Fruit fly (Drosophila melanogaster) whole organism, embryonic: ENCODE data around the gene CG9582.
A peak's percentile ranks its signal among the peaks of the same experiment; 100 is the strongest.

Source experiments
- CG10366 ChIP-seq: fragments of 200-800 bp; sonication (Bioruptor generic); IDR thresholded peaks from 2 replicates; pipeline ENCODE4 v1.3.6; 2022; ENCODE audit warnings: missing biosample characterization, missing genetic modification characterization
- CG11456 ChIP-seq: fragments of 200-800 bp; sonication (Bioruptor generic); IDR thresholded peaks from 3 replicates; pipeline ENCODE4 v1.3.6; 2022; ENCODE audit warnings: missing biosample characterization, missing genetic modification characterization
- CG11696 ChIP-seq: fragments of 200-800 bp; sonication (Bioruptor generic); IDR thresholded peaks from 2 replicates; pipeline ENCODE4 v1.3.6; 2022; ENCODE audit warnings: missing biosample characterization, missing genetic modification characterization
- CG12236 ChIP-seq: fragments of 200-800 bp; sonication (Bioruptor generic); optimal IDR thresholded peaks from 2 replicates; lab custom pipeline; 2016; ENCODE audit warnings: missing biosample characterization, missing genetic modification characterization
- CG14667 ChIP-seq: fragments of 200-800 bp; sonication (Bioruptor generic); IDR thresholded peaks from 2 replicates; pipeline ENCODE4 v1.3.6; 2022; ENCODE audit warnings: missing biosample characterization, missing genetic modification characterization
- CG18011 ChIP-seq: fragments of 200-800 bp; sonication (Bioruptor generic); optimal IDR thresholded peaks from 2 replicates; lab custom pipeline; 2017; ENCODE audit warnings: missing biosample characterization, missing genetic modification characterization, mild to moderate bottlenecking, moderate library complexity, missing genotype
- CG18599 ChIP-seq: fragments of 200-800 bp; sonication (Bioruptor generic); optimal IDR thresholded peaks from 3 replicates; lab custom pipeline; 2017; ENCODE audit warnings: missing biosample characterization, missing genetic modification characterization, mild to moderate bottlenecking, moderate library complexity, missing genetic modification reagents
- CG31388 ChIP-seq: fragments of 200-800 bp; sonication (Bioruptor generic); optimal IDR thresholded peaks from 2 replicates; lab custom pipeline; 2016; ENCODE audit warnings: missing biosample characterization, missing genetic modification characterization
- CG42726 ChIP-seq: fragments of 200-800 bp; sonication (Bioruptor generic); IDR thresholded peaks from 2 replicates; pipeline ENCODE4 v1.3.6; 2022; ENCODE audit warnings: missing biosample characterization, missing genetic modification characterization; ENCODE audit not compliant: partially characterized antibody
- CG6765 ChIP-seq: fragments of 200-800 bp; sonication (Bioruptor generic); optimal IDR thresholded peaks from 3 replicates; lab custom pipeline; 2017; ENCODE audit warnings: missing biosample characterization, mild to moderate bottlenecking, missing genetic modification characterization
- CG6854 ChIP-seq: fragments of 200-800 bp; sonication (Bioruptor generic); optimal IDR thresholded peaks from 3 replicates; lab custom pipeline; 2017; ENCODE audit warnings: missing biosample characterization, mild to moderate bottlenecking, missing genetic modification characterization
- CG7839 ChIP-seq: fragments of 200-800 bp; sonication (Bioruptor generic); optimal IDR thresholded peaks from 3 replicates; lab custom pipeline; 2018; ENCODE audit warnings: missing biosample characterization, mild to moderate bottlenecking, missing genetic modification characterization, moderate library complexity
- CG8290 ChIP-seq, 3 experiments: fragments of 200-800 bp; sonication (Bioruptor generic); optimal IDR thresholded peaks; 2 replicates each; lab custom pipeline; 2016 to 2019; ENCODE audit warnings: missing biosample characterization in 3 of 3, missing genetic modification characterization in 3 of 3, mild to moderate bottlenecking in 2 of 3, moderate library complexity in 1 of 3
- E2f1 ChIP-seq: fragments of 200-800 bp; sonication (Bioruptor generic); IDR thresholded peaks from 2 replicates; pipeline ENCODE4 v1.3.6; 2022; ENCODE audit warnings: missing biosample characterization, missing genetic modification characterization
- Eip74EF ChIP-seq, 2 experiments: fragments of 200-800 bp in 1 of 2; fragments of >200 bp in 1 of 2; sonication (Bioruptor generic) in 1 of 2; optimal IDR thresholded peaks; 2 replicates each; lab custom pipeline; 2017 to 2019; ENCODE audit warnings: missing biosample characterization in 2 of 2, missing genetic modification characterization in 2 of 2, mild to moderate bottlenecking in 1 of 2, moderate library complexity in 1 of 2
- Gug ChIP-seq: fragments of 200-800 bp; sonication (Bioruptor generic); IDR thresholded peaks from 4 replicates; pipeline ENCODE4 v1.3.6; 2022; ENCODE audit warnings: missing biosample characterization, missing genetic modification characterization
- HLH4C ChIP-seq: fragments of 200-800 bp; sonication (Bioruptor generic); IDR thresholded peaks from 3 replicates; pipeline ENCODE4 v1.3.6; 2022; ENCODE audit warnings: missing biosample characterization, missing genetic modification characterization; ENCODE audit not compliant: partially characterized antibody
- Jarid2 ChIP-seq: fragments of 200-800 bp; sonication (Bioruptor generic); optimal IDR thresholded peaks from 3 replicates; lab custom pipeline; 2017; ENCODE audit warnings: mild to moderate bottlenecking, missing biosample characterization, missing genetic modification reagents, missing genetic modification characterization
- Pdp1 ChIP-seq, 2 experiments: fragments of 200-800 bp; sonication (Bioruptor generic); optimal IDR thresholded peaks; 3 replicates each; lab custom pipeline; 2016; ENCODE audit warnings: missing biosample characterization in 2 of 2, missing genetic modification characterization in 2 of 2, mild to moderate bottlenecking in 1 of 2, moderate library complexity in 1 of 2
- Poxn ChIP-seq: fragments of 200-800 bp; sonication (Bioruptor generic); IDR thresholded peaks from 2 replicates; pipeline ENCODE4 v1.3.6; 2022; ENCODE audit warnings: missing biosample characterization, missing genetic modification characterization
- Scr ChIP-seq: fragments of 200-800 bp; sonication (Bioruptor generic); IDR thresholded peaks from 2 replicates; pipeline ENCODE4 v1.3.6; 2022; ENCODE audit warnings: missing biosample characterization, missing genetic modification characterization; ENCODE audit not compliant: partially characterized antibody
- Sox102F ChIP-seq: fragments of 200-800 bp; sonication (Bioruptor generic); optimal IDR thresholded peaks from 2 replicates; lab custom pipeline; 2018; ENCODE audit warnings: missing biosample characterization, mild to moderate bottlenecking, missing genetic modification characterization, moderate library complexity
- Ssrp ChIP-seq: fragments of 200-800 bp; sonication (Bioruptor generic); optimal IDR thresholded peaks from 2 replicates; lab custom pipeline; 2018; ENCODE audit warnings: missing biosample characterization, mild to moderate bottlenecking, missing genetic modification characterization, moderate library complexity
- Xrp1 ChIP-seq: fragments of 200-800 bp; sonication (Bioruptor generic); IDR thresholded peaks from 2 replicates; pipeline ENCODE4 v1.3.6; 2022; ENCODE audit warnings: missing biosample characterization, missing genetic modification characterization
- ato ChIP-seq: fragments of 200-800 bp; sonication (Bioruptor generic); IDR thresholded peaks from 2 replicates; pipeline ENCODE4 v1.3.6; 2022; ENCODE audit warnings: missing biosample characterization, missing genetic modification characterization; ENCODE audit not compliant: partially characterized antibody
- bab2 ChIP-seq: fragments of 200-800 bp; sonication (Bioruptor generic); optimal IDR thresholded peaks from 2 replicates; lab custom pipeline; 2016; ENCODE audit warnings: missing biosample characterization, missing genetic modification characterization
- btn ChIP-seq: fragments of 200-800 bp; sonication (Bioruptor generic); optimal IDR thresholded peaks from 2 replicates; lab custom pipeline; 2016; ENCODE audit warnings: missing biosample characterization, missing genetic modification characterization
- dati ChIP-seq: fragments of 200-800 bp; sonication (Bioruptor generic); IDR thresholded peaks from 2 replicates; pipeline ENCODE4 v1.3.6; 2022; ENCODE audit warnings: missing biosample characterization, missing genetic modification characterization
- dimm ChIP-seq: fragments of 200-800 bp; sonication (Bioruptor generic); IDR thresholded peaks from 2 replicates; pipeline ENCODE4 v1.3.6; 2022; ENCODE audit warnings: missing biosample characterization, missing genetic modification characterization
- esg ChIP-seq: fragments of 200-800 bp; sonication (Bioruptor generic); conservative IDR thresholded peaks from 2 replicates; pipeline ENCODE4 v1.3.6; 2022; ENCODE audit warnings: missing biosample characterization, missing genetic modification characterization
- ham ChIP-seq: fragments of 200-800 bp; sonication (Bioruptor generic); IDR thresholded peaks from 2 replicates; pipeline ENCODE4 v1.3.6; 2022; ENCODE audit warnings: missing biosample characterization, missing genetic modification characterization
- hth ChIP-seq: fragments of >200 bp; optimal IDR thresholded peaks from 2 replicates; lab custom pipeline; 2017; ENCODE audit warnings: inconsistent platforms
- insv ChIP-seq, 2 experiments: fragments of 200-800 bp; sonication (Bioruptor generic); optimal IDR thresholded peaks; 3 replicates each; lab custom pipeline; 2016 to 2018; ENCODE audit warnings: missing biosample characterization in 2 of 2, missing genetic modification characterization in 2 of 2
- inv ChIP-seq: fragments of 200-800 bp; sonication (Bioruptor generic); IDR thresholded peaks from 2 replicates; pipeline ENCODE4 v1.3.6; 2022; ENCODE audit warnings: missing biosample characterization, missing genetic modification characterization; ENCODE audit not compliant: partially characterized antibody
- mld ChIP-seq: fragments of 200-800 bp; sonication (Bioruptor generic); IDR thresholded peaks from 3 replicates; pipeline ENCODE4 v1.3.6; 2022; ENCODE audit warnings: missing biosample characterization, missing genetic modification characterization; ENCODE audit not compliant: partially characterized antibody
- prd ChIP-seq, 3 experiments: fragments of >200 bp in 2 of 3; fragments of 200-800 bp in 1 of 3; sonication (Bioruptor generic) in 1 of 3; optimal IDR thresholded peaks in 2 of 3; IDR thresholded peaks in 1 of 3; 2 replicates in 2 of 3; 3 replicates in 1 of 3; pipeline versions ENCODE4 v1.3.6 to Lab custom; 2017 to 2022; ENCODE audit warnings: missing biosample characterization in 1 of 3, missing genetic modification characterization in 1 of 3
- ro ChIP-seq: fragments of 200-800 bp; sonication (Bioruptor generic); IDR thresholded peaks from 2 replicates; pipeline ENCODE4 v1.3.6; 2022; ENCODE audit warnings: missing biosample characterization, missing genetic modification characterization
- sim ChIP-seq: fragments of 200-800 bp; sonication (Bioruptor generic); IDR thresholded peaks from 2 replicates; pipeline ENCODE4 v1.3.6; 2022; ENCODE audit warnings: missing biosample characterization, missing genetic modification characterization
- slou ChIP-seq: fragments of 200-800 bp; sonication (Bioruptor generic); optimal IDR thresholded peaks from 3 replicates; lab custom pipeline; 2016; ENCODE audit warnings: missing biosample characterization, missing genetic modification characterization
- sob ChIP-seq: fragments of 200-800 bp; sonication (Bioruptor generic); IDR thresholded peaks from 2 replicates; pipeline ENCODE4 v1.3.6; 2022; ENCODE audit warnings: missing biosample characterization, missing genetic modification characterization
- sr ChIP-seq: fragments of 200-800 bp; sonication (Bioruptor generic); IDR thresholded peaks from 3 replicates; pipeline ENCODE4 v1.3.6; 2022; ENCODE audit warnings: missing biosample characterization, missing genetic modification characterization
- ssp ChIP-seq: fragments of 200-800 bp; sonication (Bioruptor generic); IDR thresholded peaks from 2 replicates; pipeline ENCODE4 v1.3.6; 2022; ENCODE audit warnings: missing biosample characterization, missing genetic modification characterization
- tap ChIP-seq: fragments of 200-800 bp; optimal IDR thresholded peaks from 3 replicates; lab custom pipeline; 2019; ENCODE audit warnings: missing biosample characterization, mild to moderate bottlenecking, missing genetic modification characterization, moderate library complexity
- tgo ChIP-seq: fragments of 200-800 bp; sonication (Bioruptor generic); IDR thresholded peaks from 3 replicates; pipeline ENCODE4 v1.3.6; 2022; ENCODE audit warnings: missing biosample characterization, missing genetic modification characterization
- unpg ChIP-seq: fragments of 200-800 bp; sonication (Bioruptor generic); optimal IDR thresholded peaks from 3 replicates; lab custom pipeline; 2018; ENCODE audit warnings: missing biosample characterization, mild to moderate bottlenecking, missing genetic modification characterization, moderate library complexity
- wdn ChIP-seq: fragments of 200-800 bp; sonication (Bioruptor generic); IDR thresholded peaks from 2 replicates; pipeline ENCODE4 v1.3.6; 2022; ENCODE audit warnings: missing biosample characterization, missing genetic modification characterization
- wek ChIP-seq: fragments of 200-800 bp; sonication (Bioruptor generic); optimal IDR thresholded peaks from 3 replicates; lab custom pipeline; 2018; ENCODE audit warnings: missing biosample characterization, mild to moderate bottlenecking, missing genetic modification characterization, moderate library complexity

CG9582 gene

DNA sequence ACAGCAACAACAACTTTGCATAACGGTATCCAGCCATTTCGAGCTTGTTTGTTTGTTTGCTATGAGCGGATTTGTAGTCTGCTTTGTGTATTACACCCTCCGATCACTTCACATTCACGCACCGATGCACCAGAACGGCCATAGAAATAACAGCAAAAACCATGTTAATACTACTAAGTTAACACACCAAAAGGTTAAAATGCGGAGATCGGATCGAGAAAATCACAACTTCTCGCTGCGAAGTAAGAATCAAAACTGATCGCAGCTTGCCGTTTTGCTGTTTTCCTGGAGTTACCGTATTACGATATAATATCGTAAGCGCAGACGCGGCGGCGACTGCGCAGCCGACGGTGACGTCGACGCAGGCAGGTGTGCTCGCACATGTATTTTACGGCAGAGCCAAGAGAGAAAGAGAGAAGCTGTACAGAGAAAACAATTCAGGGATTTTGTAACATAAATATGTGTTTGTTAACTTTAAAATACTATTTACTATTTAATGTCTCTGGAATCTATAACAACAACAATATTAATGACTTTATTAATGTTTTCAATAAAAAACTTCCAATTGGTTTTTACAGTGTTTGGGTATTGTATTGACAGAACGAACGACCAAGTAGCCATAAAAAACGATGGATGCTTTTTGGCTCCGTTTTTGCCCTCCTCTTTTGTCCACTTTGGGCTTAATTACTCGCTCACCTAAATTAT lies 46.9 kb downstream of the CG9582 start, which contains the start of gene CG13101 (continued):
- TF ChIP-seq btn = no peak
- peak; percentile 89 for TF ChIP-seq CG14667 (GFP tag; lab: Robert Waterston, UW)
- no peak for TF ChIP-seq prd (optimal IDR thresholded peaks at IDR 0.05; lab: Kevin White, UChicago)
- TF ChIP-seq prd (GFP tag; IDR thresholded peaks at IDR 0.05; lab: Robert Waterston, UW) = peak; percentile 94
- TF ChIP-seq CG11456 (GFP tag; lab: Robert Waterston, UW) = no peak; the same call in 1 of the 3 replicates
- TF ChIP-seq Sox102F (GFP tag; lab: Kevin White, UChicago) = peak; percentile 86
- no peak for TF ChIP-seq hth (lab: Kevin White, UChicago)
- peak in 1 of 2 experiments; percentile 90 for TF ChIP-seq Eip74EF (GFP tag; optimal IDR thresholded peaks at IDR 0.05; lab: Kevin White, UChicago)
- peak; percentile 56 for TF ChIP-seq CG12236 (GFP tag; lab: Kevin White, UChicago)
- TF ChIP-seq HLH4C (GFP tag; lab: Robert Waterston, UW) = no peak
- TF ChIP-seq mld (GFP tag; lab: Robert Waterston, UW) = no peak
- TF ChIP-seq sim (GFP tag; lab: Robert Waterston, UW) = peak; percentile 88
- peak; percentile 81 for TF ChIP-seq bab2 (GFP tag; lab: Kevin White, UChicago)
- TF ChIP-seq esg (GFP tag; lab: Robert Waterston, UW) = peak; percentile 92
- peak; percentile 95 for TF ChIP-seq E2f1 (GFP tag; lab: Robert Waterston, UW)
- peak; percentile 90 for TF ChIP-seq wdn (GFP tag; lab: Robert Waterston, UW)
- peak; percentile 67; the same call in 3 of the 4 replicates for TF ChIP-seq Gug (GFP tag; lab: Robert Waterston, UW)
- TF ChIP-seq wek (GFP tag; lab: Kevin White, UChicago) = no peak
- peak; percentile 88 for TF ChIP-seq ham (GFP tag; lab: Robert Waterston, UW)
- TF ChIP-seq dimm (GFP tag; lab: Robert Waterston, UW) = peak; percentile 72
- TF ChIP-seq insv (GFP tag; optimal IDR thresholded peaks at IDR 0.05; lab: Kevin White, UChicago) = peak in 1 of 2 experiments; percentile 27
- TF ChIP-seq unpg (GFP tag; lab: Kevin White, UChicago) = peak; percentile 97
- TF ChIP-seq CG42726 (GFP tag; lab: Robert Waterston, UW) = no peak
- peak; percentile 96 for TF ChIP-seq tgo (GFP tag; lab: Robert Waterston, UW)
- peak; percentile 76 for TF ChIP-seq slou (GFP tag; lab: Kevin White, UChicago)
- peak; percentile 91 for TF ChIP-seq tap
- TF ChIP-seq Pdp1 (GFP tag; optimal IDR thresholded peaks at IDR 0.05; lab: Kevin White, UChicago) = peak; percentile 85 to 87
- TF ChIP-seq CG8290 (GFP tag; optimal IDR thresholded peaks at IDR 0.05; lab: Kevin White, UChicago) = peak; percentile 68
- peak in 1 of 2 experiments; percentile 70 for TF ChIP-seq CG8290 (tag; optimal IDR thresholded peaks at IDR 0.05; lab: Kevin White, UChicago)
- peak; percentile 63 for TF ChIP-seq CG18011 (GFP tag; lab: Kevin White, UChicago)
- TF ChIP-seq inv (GFP tag; lab: Robert Waterston, UW) = no peak
- no peak for TF ChIP-seq Scr
- peak; percentile 58 for TF ChIP-seq Poxn (GFP tag; lab: Robert Waterston, UW)
- peak; percentile 87 for TF ChIP-seq ssp
- TF ChIP-seq CG6854 = peak; percentile 87
- TF ChIP-seq CG18599 = peak; percentile 93
- peak; percentile 82 for TF ChIP-seq CG6765 (GFP tag; lab: Kevin White, UChicago)
- TF ChIP-seq Jarid2 (GFP tag; lab: Kevin White, UChicago) = peak; percentile 78
- peak; percentile 96 for TF ChIP-seq sob
- TF ChIP-seq ato (GFP tag; lab: Robert Waterston, UW) = no peak
- peak; percentile 61; the same call in 1 of the 2 replicates for TF ChIP-seq dati
- peak; percentile 87 for TF ChIP-seq Ssrp (tag; lab: Kevin White, UChicago)
- TF ChIP-seq CG31388 (GFP tag; lab: Kevin White, UChicago) = peak; percentile 71
- peak; percentile 97 for TF ChIP-seq Xrp1
- TF ChIP-seq CG10366 (GFP tag; lab: Robert Waterston, UW) = peak; percentile 92
- TF ChIP-seq CG7839 (tag; lab: Kevin White, UChicago) = peak; percentile 95
- peak; percentile 89 for TF ChIP-seq CG11696 (GFP tag; lab: Robert Waterston, UW)
- peak; percentile 87 for TF ChIP-seq ro (GFP tag; lab: Robert Waterston, UW)
- no peak for TF ChIP-seq sr (GFP tag; lab: Robert Waterston, UW)
